Fruit fly (Drosophila melanogaster): ENCODE data around the gene Nin.
A peak's percentile ranks its signal among the peaks of the same experiment; 100 is the strongest.

Nin gene

DNA sequence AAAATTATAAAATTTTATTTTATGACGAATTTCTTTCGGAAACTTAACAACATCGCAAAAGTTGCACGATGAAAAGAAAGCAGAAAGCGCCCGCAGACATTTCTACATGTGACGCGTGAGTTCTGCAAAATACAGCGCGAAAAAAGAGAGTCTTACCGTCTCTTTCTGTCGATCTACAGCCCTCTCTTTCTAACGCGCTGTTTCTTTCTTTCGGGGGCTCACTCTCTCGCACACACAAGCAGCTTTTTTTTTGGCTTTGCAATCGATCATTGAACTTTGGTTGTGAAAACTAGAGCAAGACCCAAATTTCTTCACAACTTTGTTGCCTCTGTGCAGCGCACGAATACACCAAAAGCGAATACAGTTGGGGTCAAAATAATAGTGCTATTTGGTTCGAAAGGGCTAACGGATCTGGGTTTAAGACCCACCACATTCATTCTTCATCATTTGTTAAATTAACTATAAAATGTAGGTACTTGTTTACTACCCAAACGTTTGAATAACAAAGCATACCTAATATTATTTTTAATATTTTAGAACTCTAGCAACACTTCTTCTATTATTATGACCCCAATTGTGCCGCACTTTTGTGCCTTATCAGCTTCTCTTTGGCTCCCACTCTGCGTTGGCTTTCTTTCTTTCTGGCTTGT, 20.8 kb upstream of the Nin start (continued):
- TF ChIP-seq achi (GFP tag; optimal IDR thresholded peaks at IDR 0.05) = peak; percentile 70
- TF ChIP-seq topi (GFP tag; optimal IDR thresholded peaks at IDR 0.05) = peak; percentile 76
- TF ChIP-seq CG10631 (GFP tag; optimal IDR thresholded peaks at IDR 0.05) = peak; percentile 40
- TF ChIP-seq dsx (GFP tag; optimal IDR thresholded peaks at IDR 0.05; ENCODE audit: poor library complexity, severe bottlenecking) = peak; percentile 41
- peak; percentile 70 for TF ChIP-seq CG8119 (GFP tag; IDR thresholded peaks at IDR 0.05)
- peak; percentile 55 for TF ChIP-seq CG8319 (GFP tag; optimal IDR thresholded peaks at IDR 0.05)
- peak; percentile 50 for TF ChIP-seq net (GFP tag; optimal IDR thresholded peaks at IDR 0.05)
- no peak for TF ChIP-seq CG6808 (GFP tag; optimal IDR thresholded peaks at IDR 0.05)
- peak; percentile 58 for TF ChIP-seq cyc (GFP tag; optimal IDR thresholded peaks at IDR 0.05)

DNA sequence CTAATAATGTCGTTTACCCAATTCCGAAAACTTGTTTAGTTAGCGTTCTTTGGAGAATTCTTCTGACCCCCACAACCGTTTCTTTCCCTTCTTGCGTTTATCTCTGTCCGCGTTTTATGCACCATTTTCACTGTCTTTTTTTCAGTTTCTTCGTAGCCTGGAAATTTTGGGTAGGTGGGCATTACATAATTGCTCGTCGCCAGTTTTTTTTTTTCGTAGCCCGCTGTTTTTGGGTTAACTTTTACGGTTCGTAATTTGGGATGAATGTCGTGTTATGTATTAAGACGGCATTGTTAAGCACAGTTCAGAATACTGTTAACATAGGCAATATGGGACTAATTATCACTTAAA, 19.6 kb upstream of the Nin start:
- no peak for TF ChIP-seq CG8319 (GFP tag; optimal IDR thresholded peaks at IDR 0.05)
- TF ChIP-seq Eip93F (GFP tag; optimal IDR thresholded peaks at IDR 0.05) = no peak
- TF ChIP-seq dac (GFP tag; optimal IDR thresholded peaks at IDR 0.05) = no peak
- no peak for TF ChIP-seq Eip78C (GFP tag)
- no peak for TF ChIP-seq cyc (GFP tag; optimal IDR thresholded peaks at IDR 0.05)
- no peak for TF ChIP-seq Sox15 (GFP tag; optimal IDR thresholded peaks at IDR 0.05)
- TF ChIP-seq CG10631 (GFP tag; optimal IDR thresholded peaks at IDR 0.05) = no peak
- no peak for TF ChIP-seq fd85E (GFP tag; optimal IDR thresholded peaks at IDR 0.05)
- no peak for TF ChIP-seq OdsH (GFP tag; optimal IDR thresholded peaks at IDR 0.05)
- no peak for TF ChIP-seq CG4318 (GFP tag; optimal IDR thresholded peaks at IDR 0.05)
- no peak for TF ChIP-seq CG34406 (GFP tag; optimal IDR thresholded peaks at IDR 0.05)
- no peak for TF ChIP-seq Hr38 (GFP tag; optimal IDR thresholded peaks at IDR 0.05)
- TF ChIP-seq CG9139 (GFP tag; optimal IDR thresholded peaks at IDR 0.05) = no peak
- no peak for TF ChIP-seq CG6792 (GFP tag; optimal IDR thresholded peaks at IDR 0.05)
- TF ChIP-seq spab (GFP tag; optimal IDR thresholded peaks at IDR 0.05) = no peak
- TF ChIP-seq dsx (GFP tag; optimal IDR thresholded peaks at IDR 0.05; ENCODE audit: poor library complexity, severe bottlenecking) = no peak
- TF ChIP-seq acj6 (GFP tag; optimal IDR thresholded peaks at IDR 0.05) = no peak
- no peak for TF ChIP-seq svp (GFP tag)
- TF ChIP-seq CG3032 (tag; optimal IDR thresholded peaks at IDR 0.05) = no peak
- no peak for TF ChIP-seq CG7368 (GFP tag; optimal IDR thresholded peaks at IDR 0.05)

- TF ChIP-seq fd59A (GFP tag; optimal IDR thresholded peaks at IDR 0.05) = no peak
- peak; percentile 81 for TF ChIP-seq CG11902 (GFP tag; optimal IDR thresholded peaks at IDR 0.05)
- peak; percentile 93 for TF ChIP-seq Blimp-1 (GFP tag; optimal IDR thresholded peaks at IDR 0.05)
- TF ChIP-seq CG11762 (GFP tag; optimal IDR thresholded peaks at IDR 0.05; ENCODE audit: insufficient read depth) = peak; percentile 53
- TF ChIP-seq dsx (GFP tag; optimal IDR thresholded peaks at IDR 0.05; ENCODE audit: poor library complexity, severe bottlenecking) = no peak
- peak; percentile 21 for TF ChIP-seq Hr4 (GFP tag; optimal IDR thresholded peaks at IDR 0.05)
- TF ChIP-seq Smox (GFP tag; optimal IDR thresholded peaks at IDR 0.05) = peak; percentile 92
- peak; percentile 25 for TF ChIP-seq fd85E (GFP tag; optimal IDR thresholded peaks at IDR 0.05)
- TF ChIP-seq Ets96B (tag; optimal IDR thresholded peaks at IDR 0.05) = no peak
- TF ChIP-seq Gug (GFP tag; IDR thresholded peaks at IDR 0.05) = no peak
- TF ChIP-seq Lpt (GFP tag; optimal IDR thresholded peaks at IDR 0.05) = no peak
- no peak for TF ChIP-seq CG16779 (tag; optimal IDR thresholded peaks at IDR 0.05)
- TF ChIP-seq acj6 (GFP tag; optimal IDR thresholded peaks at IDR 0.05) = peak; percentile 80
- TF ChIP-seq svp (GFP tag) = peak; percentile 98
- TF ChIP-seq Eip78C (GFP tag) = peak; percentile 88
- TF ChIP-seq Eip75B (GFP tag; optimal IDR thresholded peaks at IDR 0.05) = peak; percentile 85
- TF ChIP-seq CG8632 (GFP tag; optimal IDR thresholded peaks at IDR 0.05) = peak; percentile 77
- peak; percentile 44 for TF ChIP-seq CG6276 (GFP tag; optimal IDR thresholded peaks at IDR 0.05)
- no peak for TF ChIP-seq CG3032 (tag; optimal IDR thresholded peaks at IDR 0.05)
- TF ChIP-seq Hr39 (GFP tag; optimal IDR thresholded peaks at IDR 0.05) = peak; percentile 93
- no peak for TF ChIP-seq CG10631 (GFP tag; optimal IDR thresholded peaks at IDR 0.05)
- TF ChIP-seq CG8119 (GFP tag; IDR thresholded peaks at IDR 0.05) = peak; percentile 51; the same call in 1 of the 3 replicates
- peak; percentile 84 for TF ChIP-seq Eip93F (GFP tag; optimal IDR thresholded peaks at IDR 0.05)
- TF ChIP-seq salr (GFP tag; optimal IDR thresholded peaks at IDR 0.05) = no peak
- peak; percentile 59 for TF ChIP-seq net (GFP tag; optimal IDR thresholded peaks at IDR 0.05)
- peak; percentile 73 for TF ChIP-seq CG15336 (GFP tag; IDR thresholded peaks at IDR 0.05)
- peak; percentile 81 for TF ChIP-seq CG34406 (GFP tag; optimal IDR thresholded peaks at IDR 0.05)
- TF ChIP-seq CG7368 (GFP tag; optimal IDR thresholded peaks at IDR 0.05) = peak; percentile 48
- TF ChIP-seq CG10669 (GFP tag; optimal IDR thresholded peaks at IDR 0.05) = no peak
- TF ChIP-seq vri (GFP tag; optimal IDR thresholded peaks at IDR 0.05) = no peak
- peak; percentile 72 for TF ChIP-seq CG6163 (GFP tag; IDR thresholded peaks at IDR 0.05)
- TF ChIP-seq achi (GFP tag; optimal IDR thresholded peaks at IDR 0.05) = peak; percentile 61
- peak; percentile 92 for TF ChIP-seq Ets21C (GFP tag; optimal IDR thresholded peaks at IDR 0.05)
Observed at dm6 chr2L:5297289-5297960, 19.1 kb upstream of the Nin start.

All from whole organism, prepupa.